Fruit fly (Drosophila melanogaster) whole organism, embryonic: ENCODE data around the gene ng2.
A peak's percentile ranks its signal among the peaks of the same experiment; 100 is the strongest.

Experiments
- Atf3 ChIP-seq: fragments of 200-800 bp; sonication (Bioruptor generic); optimal IDR thresholded peaks from 3 replicates; lab custom pipeline; 2016; ENCODE audit warnings: missing biosample characterization, missing genetic modification characterization
- CG11723 ChIP-seq: fragments of 200-800 bp; sonication (Bioruptor generic); optimal IDR thresholded peaks from 2 replicates; lab custom pipeline; 2017; ENCODE audit warnings: missing biosample characterization, mild to moderate bottlenecking, missing genetic modification characterization
- CG12391 ChIP-seq: fragments of 200-800 bp; sonication (Bioruptor generic); optimal IDR thresholded peaks from 3 replicates; lab custom pipeline; 2018; ENCODE audit warnings: missing biosample characterization, mild to moderate bottlenecking, missing genetic modification characterization, moderate library complexity
- CG1603 ChIP-seq: fragments of 200-800 bp; sonication (Bioruptor generic); optimal IDR thresholded peaks from 2 replicates; lab custom pipeline; 2019; ENCODE audit warnings: missing biosample characterization, mild to moderate bottlenecking, missing genetic modification characterization, moderate library complexity
- CG2875 ChIP-seq: fragments of 200-800 bp; sonication (Bioruptor generic); optimal IDR thresholded peaks from 2 replicates; lab custom pipeline; 2017; ENCODE audit warnings: missing biosample characterization, mild to moderate bottlenecking, missing genetic modification characterization, missing genetic modification reagents
- CG30403 ChIP-seq: fragments of 200-800 bp; sonication (Bioruptor generic); optimal IDR thresholded peaks from 3 replicates; lab custom pipeline; 2016; ENCODE audit warnings: missing biosample characterization, missing genetic modification characterization
- CG3847 ChIP-seq: fragments of 200-800 bp; sonication (Bioruptor generic); IDR thresholded peaks from 2 replicates; pipeline ENCODE4 v1.3.6; 2022; ENCODE audit warnings: missing biosample characterization, missing genetic modification characterization
- CG4617 ChIP-seq: fragments of 200-800 bp; sonication (Bioruptor generic); optimal IDR thresholded peaks from 3 replicates; lab custom pipeline; 2016; ENCODE audit warnings: missing biosample characterization, missing genetic modification characterization, borderline replicate concordance
- CG4730 ChIP-seq: fragments of 200-800 bp; sonication (Bioruptor generic); IDR thresholded peaks from 2 replicates; pipeline ENCODE4 v1.3.6; 2022; ENCODE audit warnings: missing biosample characterization, missing genetic modification characterization
- CG6272 ChIP-seq: fragments of 200-800 bp; sonication (Bioruptor generic); IDR thresholded peaks from 2 replicates; pipeline ENCODE4 v1.3.6; 2022; ENCODE audit warnings: missing biosample characterization, missing genetic modification characterization
- CG7556 ChIP-seq: fragments of 200-800 bp; sonication (Bioruptor generic); optimal IDR thresholded peaks from 2 replicates; lab custom pipeline; 2017; ENCODE audit warnings: missing biosample characterization, mild to moderate bottlenecking, missing genetic modification characterization
- CG7745 ChIP-seq: fragments of 200-800 bp; sonication (Bioruptor generic); optimal IDR thresholded peaks from 2 replicates; lab custom pipeline; 2018; ENCODE audit warnings: missing biosample characterization, mild to moderate bottlenecking, missing genetic modification characterization, moderate library complexity
- CG7839 ChIP-seq: fragments of 200-800 bp; sonication (Bioruptor generic); optimal IDR thresholded peaks from 3 replicates; lab custom pipeline; 2018; ENCODE audit warnings: missing biosample characterization, mild to moderate bottlenecking, missing genetic modification characterization, moderate library complexity
- CG8281 ChIP-seq: fragments of 200-800 bp; sonication (Bioruptor generic); optimal IDR thresholded peaks from 2 replicates; lab custom pipeline; 2018; ENCODE audit warnings: missing biosample characterization, mild to moderate bottlenecking, missing genetic modification characterization, moderate library complexity
- CG9727 ChIP-seq: fragments of 200-800 bp; sonication (Bioruptor generic); optimal IDR thresholded peaks from 3 replicates; lab custom pipeline; 2017; ENCODE audit warnings: missing biosample characterization, mild to moderate bottlenecking, missing genetic modification characterization
- CHES-1-like ChIP-seq: fragments of 200-800 bp; sonication (Bioruptor generic); optimal IDR thresholded peaks from 2 replicates; lab custom pipeline; 2016; ENCODE audit warnings: missing biosample characterization, missing genetic modification characterization
- CTCF ChIP-seq: fragments of 200-800 bp; sonication (Bioruptor generic); optimal IDR thresholded peaks from 2 replicates; lab custom pipeline; 2017; ENCODE audit warnings: missing biosample characterization, mild to moderate bottlenecking, missing genetic modification characterization, moderate library complexity
- CrebB ChIP-seq: fragments of 200-800 bp; sonication (Bioruptor generic); optimal IDR thresholded peaks from 3 replicates; lab custom pipeline; 2018; ENCODE audit warnings: missing biosample characterization, mild to moderate bottlenecking, missing genetic modification characterization
- Deaf1 ChIP-seq: fragments of 200-800 bp; optimal IDR thresholded peaks from 3 replicates; lab custom pipeline; 2019; ENCODE audit warnings: missing biosample characterization, mild to moderate bottlenecking, missing genetic modification characterization, moderate library complexity
- Doc3 ChIP-seq: fragments of 200-800 bp; sonication (Bioruptor generic); IDR thresholded peaks from 3 replicates; pipeline ENCODE4 v1.3.6; 2022; ENCODE audit warnings: missing biosample characterization, missing genetic modification characterization; ENCODE audit not compliant: partially characterized antibody
- Drgx ChIP-seq: fragments of 200-800 bp; sonication (Bioruptor generic); IDR thresholded peaks from 2 replicates; pipeline ENCODE4 v1.3.6; 2022; ENCODE audit warnings: missing biosample characterization, missing genetic modification characterization
- Fer3 ChIP-seq: fragments of 200-800 bp; sonication (Bioruptor generic); optimal IDR thresholded peaks from 2 replicates; lab custom pipeline; 2018; ENCODE audit warnings: missing biosample characterization, mild to moderate bottlenecking, missing genetic modification characterization, moderate library complexity
- HLH3B ChIP-seq: fragments of 200-800 bp; sonication (Bioruptor generic); IDR thresholded peaks from 2 replicates; pipeline ENCODE4 v1.3.6; 2022; ENCODE audit warnings: missing biosample characterization, missing genetic modification characterization
- HLHmδ ChIP-seq: fragments of 200-800 bp; sonication (Bioruptor generic); optimal IDR thresholded peaks from 2 replicates; lab custom pipeline; 2018; ENCODE audit warnings: missing biosample characterization, mild to moderate bottlenecking, missing genetic modification characterization, moderate library complexity
- Jarid2 ChIP-seq: fragments of 200-800 bp; sonication (Bioruptor generic); optimal IDR thresholded peaks from 3 replicates; lab custom pipeline; 2017; ENCODE audit warnings: mild to moderate bottlenecking, missing biosample characterization, missing genetic modification reagents, missing genetic modification characterization
- Opbp ChIP-seq: fragments of 200-800 bp; sonication (Bioruptor generic); IDR thresholded peaks from 3 replicates; pipeline ENCODE4 v1.3.6; 2022; ENCODE audit warnings: missing biosample characterization, missing genetic modification characterization; ENCODE audit not compliant: partially characterized antibody
- Taf1 ChIP-seq: fragments of 200-800 bp; sonication (Bioruptor generic); IDR thresholded peaks from 2 replicates; pipeline ENCODE4 v1.3.6; 2022; ENCODE audit warnings: missing biosample characterization, missing genetic modification characterization
- Trl ChIP-seq, 3 experiments: fragments of >200 bp in 2 of 3; fragments of 200-800 bp in 1 of 3; sonication (Bioruptor generic) in 1 of 3; optimal IDR thresholded peaks; 2 replicates in 1 of 3; 3 replicates in 2 of 3; lab custom pipeline; 2016 to 2017; ENCODE audit warnings: missing biosample characterization in 1 of 3, missing genetic modification characterization in 1 of 3
- bowl ChIP-seq: fragments of 200-800 bp; sonication (Bioruptor generic); IDR thresholded peaks from 2 replicates; pipeline ENCODE4 v1.3.6; 2022; ENCODE audit warnings: missing biosample characterization, missing genetic modification characterization
- caup ChIP-seq: fragments of 200-800 bp; sonication (Bioruptor generic); optimal IDR thresholded peaks from 3 replicates; lab custom pipeline; 2017; ENCODE audit warnings: missing biosample characterization, mild to moderate bottlenecking, missing genetic modification characterization, moderate library complexity; ENCODE audit not compliant: severe bottlenecking
- ci ChIP-seq: fragments of 200-800 bp; sonication (Bioruptor generic); IDR thresholded peaks from 3 replicates; pipeline ENCODE4 v1.3.6; 2022; ENCODE audit warnings: missing biosample characterization, missing genetic modification characterization
- dati ChIP-seq: fragments of 200-800 bp; sonication (Bioruptor generic); IDR thresholded peaks from 2 replicates; pipeline ENCODE4 v1.3.6; 2022; ENCODE audit warnings: missing biosample characterization, missing genetic modification characterization
- dpn ChIP-seq, 2 experiments: fragments of 200-800 bp; sonication (Bioruptor generic); optimal IDR thresholded peaks; 3 replicates each; lab custom pipeline; 2016; ENCODE audit warnings: missing biosample characterization in 2 of 2, missing genetic modification characterization in 2 of 2
- ewg ChIP-seq: fragments of 200-800 bp; sonication (Bioruptor generic); optimal IDR thresholded peaks from 3 replicates; lab custom pipeline; 2017; ENCODE audit warnings: mild to moderate bottlenecking, missing biosample characterization, missing genetic modification reagents, missing genetic modification characterization
- fd3F ChIP-seq: fragments of 200-800 bp; sonication (Bioruptor generic); optimal IDR thresholded peaks from 2 replicates; lab custom pipeline; 2018; ENCODE audit warnings: missing biosample characterization, mild to moderate bottlenecking, missing genetic modification characterization, moderate library complexity
- jing ChIP-seq: fragments of 200-800 bp; sonication (Bioruptor generic); optimal IDR thresholded peaks from 2 replicates; lab custom pipeline; 2018; ENCODE audit warnings: missing biosample characterization, mild to moderate bottlenecking, missing genetic modification characterization
- mam ChIP-seq: fragments of 200-800 bp; sonication (Bioruptor generic); optimal IDR thresholded peaks from 3 replicates; lab custom pipeline; 2016; ENCODE audit warnings: missing biosample characterization, missing genetic modification characterization
- nerfin-1 ChIP-seq: fragments of 200-800 bp; sonication (Bioruptor generic); optimal IDR thresholded peaks from 3 replicates; lab custom pipeline; 2019; ENCODE audit warnings: missing biosample characterization, mild to moderate bottlenecking, missing genetic modification characterization, moderate library complexity
- odd ChIP-seq: fragments of 200-800 bp; sonication (Bioruptor generic); optimal IDR thresholded peaks from 2 replicates; lab custom pipeline; 2017; ENCODE audit warnings: missing biosample characterization, mild to moderate bottlenecking, missing genetic modification characterization
- pho ChIP-seq: fragments of 200-800 bp; sonication (Bioruptor generic); optimal IDR thresholded peaks from 2 replicates; lab custom pipeline; 2016; ENCODE audit warnings: missing biosample characterization, missing genetic modification characterization
- pum ChIP-seq: fragments of 200-800 bp; sonication (Bioruptor generic); optimal IDR thresholded peaks from 2 replicates; lab custom pipeline; 2016; ENCODE audit warnings: missing biosample characterization, missing genetic modification characterization
- sob ChIP-seq: fragments of 200-800 bp; sonication (Bioruptor generic); IDR thresholded peaks from 2 replicates; pipeline ENCODE4 v1.3.6; 2022; ENCODE audit warnings: missing biosample characterization, missing genetic modification characterization
- stc ChIP-seq: fragments of 200-800 bp; sonication (Bioruptor generic); IDR thresholded peaks from 2 replicates; pipeline ENCODE4 v1.3.6; 2022; ENCODE audit warnings: missing biosample characterization, missing genetic modification characterization
- tgo ChIP-seq: fragments of 200-800 bp; sonication (Bioruptor generic); IDR thresholded peaks from 3 replicates; pipeline ENCODE4 v1.3.6; 2022; ENCODE audit warnings: missing biosample characterization, missing genetic modification characterization
- trem ChIP-seq: fragments of 200-800 bp; optimal IDR thresholded peaks from 3 replicates; lab custom pipeline; 2019; ENCODE audit warnings: missing biosample characterization, mild to moderate bottlenecking, missing genetic modification characterization, moderate library complexity
- z ChIP-seq: fragments of 200-800 bp; sonication (Bioruptor generic); IDR thresholded peaks from 3 replicates; pipeline ENCODE4 v1.3.6; 2022; ENCODE audit warnings: missing biosample characterization, missing genetic modification characterization
- zfh2 ChIP-seq: fragments of 200-800 bp; sonication (Bioruptor generic); optimal IDR thresholded peaks from 2 replicates; lab custom pipeline; 2016; ENCODE audit warnings: missing biosample characterization, missing genetic modification characterization

ng2 gene

dm6 chrX:3193774-3194173 lies 46.6 kb downstream of the ng2 start (continued):
- TF ChIP-seq zfh2 (GFP tag; lab: Kevin White, UChicago) (no peak), Doc3 (GFP tag; lab: Robert Waterston, UW) (no peak), dpn (GFP tag; optimal IDR thresholded peaks at IDR 0.05; lab: Kevin White, UChicago) (peak; percentile 15 to 46), CG6272 (GFP tag; lab: Robert Waterston, UW) (peak; percentile 18; the same call in 1 of the 2 replicates), CG12391 (tag; lab: Kevin White, UChicago) (peak; percentile 35), mam (GFP tag; lab: Kevin White, UChicago) (peak; percentile 23), sob (GFP tag; lab: Robert Waterston, UW) (peak; percentile 9; the same call in 1 of the 2 replicates), bowl (GFP tag; lab: Robert Waterston, UW) (no peak), Fer3 (tag; lab: Kevin White, UChicago) (peak; percentile 11), pum (GFP tag; lab: Kevin White, UChicago) (peak; percentile 5), ci (GFP tag; lab: Robert Waterston, UW) (0 out of 3 replicates have a peak, but pooled peaks have one; percentile 45), CG30403 (GFP tag; lab: Kevin White, UChicago) (peak; percentile 35)

- TF ChIP-seq caup (GFP tag; lab: Kevin White, UChicago) (no peak), CG7839 (tag; lab: Kevin White, UChicago) (no peak), CTCF (peak; percentile 71)
Observed at dm6 chrX:3192301-3192700, 48.1 kb downstream of the ng2 start.

- TF ChIP-seq CG4617 (GFP tag; lab: Kevin White, UChicago) (no peak), Drgx (no peak), CG9727 (GFP tag; lab: Kevin White, UChicago) (no peak), CG8281 (no peak), CG1603 (tag; lab: Kevin White, UChicago) (no peak), CG7556 (GFP tag; lab: Kevin White, UChicago) (no peak), jing (no peak), Jarid2 (no peak), CG4730 (GFP tag; lab: Robert Waterston, UW) (no peak), pho (GFP tag; lab: Kevin White, UChicago) (no peak), HLHmδ (GFP tag; lab: Kevin White, UChicago) (no peak), CG2875 (GFP tag; lab: Kevin White, UChicago) (no peak), CG3847 (no peak), stc (GFP tag; lab: Robert Waterston, UW) (no peak), odd (no peak), tgo (GFP tag; lab: Robert Waterston, UW) (no peak), nerfin-1 (peak; percentile 16), Taf1 (GFP tag; lab: Robert Waterston, UW) (no peak), Trl (optimal IDR thresholded peaks at IDR 0.05; lab: Kevin White, UChicago) (peak; percentile 73 to 89), Trl (GFP tag; optimal IDR thresholded peaks at IDR 0.05; lab: Kevin White, UChicago) (no peak), dati (GFP tag; lab: Robert Waterston, UW) (no peak), CG7745 (tag; lab: Kevin White, UChicago) (no peak), CHES-1-like (no peak), ewg (GFP tag; lab: Kevin White, UChicago) (peak; percentile 33), Opbp (GFP tag; lab: Robert Waterston, UW) (0 out of 3 replicates have a peak, but pooled peaks have one; percentile 21), CG11723 (GFP tag; lab: Kevin White, UChicago) (no peak), HLH3B (GFP tag; lab: Robert Waterston, UW) (no peak), Atf3 (GFP tag; lab: Kevin White, UChicago) (no peak), trem (tag; lab: Kevin White, UChicago) (no peak), fd3F (GFP tag; lab: Kevin White, UChicago) (no peak), z (GFP tag; lab: Robert Waterston, UW) (peak; percentile 90), Deaf1 (tag; lab: Kevin White, UChicago) (no peak), zfh2 (GFP tag; lab: Kevin White, UChicago) (no peak), CrebB (tag; lab: Kevin White, UChicago) (no peak)
Observed at dm6 chrX:3190837-3191458, 49.4 kb downstream of the ng2 start.
